Worm (Caenorhabditis elegans) whole organism, late embryonic: ENCODE results near the gene wht-6.
A peak's percentile ranks its signal among the peaks of the same experiment; 100 is the strongest.

Experiments used
- C38D4.7 ChIP-seq: fragments of 200-800 bp; sonication (Bioruptor generic); optimal IDR thresholded peaks from 2 replicates; lab custom pipeline; 2018; ENCODE audit warnings: mild to moderate bottlenecking, missing genetic modification characterization, moderate library complexity, missing compliant biosample characterization
- F13H6.1 ChIP-seq: sonication (generic microtip); optimal IDR thresholded peaks from 2 replicates; lab custom pipeline; 2016; ENCODE audit warnings: missing genetic modification characterization, missing compliant biosample characterization
- K09A11.1 ChIP-seq: sonication (generic microtip); optimal IDR thresholded peaks from 2 replicates; lab custom pipeline; 2017; ENCODE audit warnings: antibody characterized with exemption, mild to moderate bottlenecking, missing genetic modification characterization, missing compliant biosample characterization; ENCODE audit not compliant: insufficient read depth
- T23F11.4 ChIP-seq: fragments of 200-800 bp; sonication (Bioruptor generic); optimal IDR thresholded peaks from 2 replicates; lab custom pipeline; 2018; ENCODE audit warnings: mild to moderate bottlenecking, missing genetic modification characterization, missing compliant biosample characterization
- ahr-1 ChIP-seq: sonication (generic microtip); optimal IDR thresholded peaks from 2 replicates; lab custom pipeline; 2016; ENCODE audit warnings: missing genetic modification characterization, missing compliant biosample characterization
- ceh-18 ChIP-seq: sonication (generic microtip); optimal IDR thresholded peaks from 2 replicates; lab custom pipeline; 2016; ENCODE audit warnings: missing genetic modification characterization, missing compliant biosample characterization
- ceh-2 ChIP-seq: sonication (generic microtip); optimal IDR thresholded peaks from 2 replicates; lab custom pipeline; 2016; ENCODE audit warnings: missing genotype, missing genetic modification characterization, missing compliant biosample characterization
- ceh-24 ChIP-seq: sonication (generic microtip); optimal IDR thresholded peaks from 2 replicates; lab custom pipeline; 2016; ENCODE audit warnings: mild to moderate bottlenecking, missing genetic modification characterization, missing compliant biosample characterization
- ceh-30 ChIP-seq: fragments of 150-350 bp; optimal IDR thresholded peaks from 2 replicates; lab custom pipeline; 2014; ENCODE audit warnings: missing biosample characterization, missing genetic modification characterization
- ceh-31 ChIP-seq: sonication (generic microtip); optimal IDR thresholded peaks from 2 replicates; lab custom pipeline; 2016; ENCODE audit warnings: missing genetic modification characterization, missing compliant biosample characterization
- ceh-34 ChIP-seq: sonication (generic microtip); optimal IDR thresholded peaks from 2 replicates; lab custom pipeline; 2016; ENCODE audit warnings: mild to moderate bottlenecking, missing genetic modification characterization, missing compliant biosample characterization
- ceh-48 ChIP-seq: sonication (generic microtip); optimal IDR thresholded peaks from 2 replicates; lab custom pipeline; 2016; ENCODE audit warnings: missing genetic modification characterization, inconsistent platforms, missing compliant biosample characterization
- ceh-9 ChIP-seq: sonication (generic microtip); optimal IDR thresholded peaks from 2 replicates; lab custom pipeline; 2016; ENCODE audit warnings: mild to moderate bottlenecking, missing genetic modification characterization, inconsistent platforms, missing compliant biosample characterization
- che-1 ChIP-seq: sonication (generic microtip); optimal IDR thresholded peaks from 2 replicates; lab custom pipeline; 2016; ENCODE audit warnings: mild to moderate bottlenecking, missing genetic modification characterization, missing compliant biosample characterization
- dmd-4 ChIP-seq: sonication (generic microtip); optimal IDR thresholded peaks from 2 replicates; lab custom pipeline; 2016; ENCODE audit warnings: borderline replicate concordance, missing genetic modification characterization, missing compliant biosample characterization
- elt-2 ChIP-seq: sonication (generic microtip); optimal IDR thresholded peaks from 2 replicates; lab custom pipeline; 2016; ENCODE audit warnings: missing genetic modification reagents, missing genetic modification characterization, missing compliant biosample characterization
- ets-4 ChIP-seq: sonication (generic microtip); optimal IDR thresholded peaks from 2 replicates; lab custom pipeline; 2016; ENCODE audit warnings: missing genetic modification characterization, missing compliant biosample characterization
- eyg-1 ChIP-seq: sonication (generic microtip); optimal IDR thresholded peaks from 2 replicates; lab custom pipeline; 2016; ENCODE audit warnings: missing genotype, missing genetic modification characterization, missing compliant biosample characterization
- fkh-6 ChIP-seq: sonication (generic microtip); optimal IDR thresholded peaks from 2 replicates; lab custom pipeline; 2016; ENCODE audit warnings: missing genetic modification characterization, missing compliant biosample characterization
- hlh-13 ChIP-seq: fragments of 200-800 bp; sonication (Bioruptor generic); optimal IDR thresholded peaks from 2 replicates; lab custom pipeline; 2018; ENCODE audit warnings: mild to moderate bottlenecking, missing genetic modification characterization, missing compliant biosample characterization
- hlh-8 ChIP-seq: sonication (generic microtip); optimal IDR thresholded peaks from 2 replicates; lab custom pipeline; 2016; ENCODE audit warnings: missing genotype, missing genetic modification characterization, missing compliant biosample characterization
- lim-6 ChIP-seq: sonication (generic microtip); optimal IDR thresholded peaks from 2 replicates; lab custom pipeline; 2016; ENCODE audit warnings: missing genetic modification characterization, missing compliant biosample characterization
- lin-11 ChIP-seq: fragments of 200-800 bp; sonication (Bioruptor generic); optimal IDR thresholded peaks from 2 replicates; lab custom pipeline; 2018; ENCODE audit warnings: mild to moderate bottlenecking, missing genetic modification characterization, missing compliant biosample characterization
- madf-2 ChIP-seq: sonication (generic microtip); optimal IDR thresholded peaks from 2 replicates; lab custom pipeline; 2017; ENCODE audit warnings: missing genetic modification characterization, missing compliant biosample characterization
- nfya-1 ChIP-seq: sonication (generic microtip); optimal IDR thresholded peaks from 2 replicates; lab custom pipeline; 2017; ENCODE audit warnings: missing genetic modification characterization, mild to moderate bottlenecking, missing compliant biosample characterization, antibody characterized with exemption, moderate library complexity
- odd-2 ChIP-seq: sonication (generic microtip); optimal IDR thresholded peaks from 2 replicates; lab custom pipeline; 2017; ENCODE audit warnings: antibody characterized with exemption, mild to moderate bottlenecking, missing genetic modification characterization, missing compliant biosample characterization
- pag-3 ChIP-seq: sonication (generic microtip); optimal IDR thresholded peaks from 2 replicates; lab custom pipeline; 2016; ENCODE audit warnings: missing compliant biosample characterization, missing genetic modification characterization, borderline replicate concordance
- pax-1 ChIP-seq: fragments of 150-350 bp; optimal IDR thresholded peaks from 2 replicates; lab custom pipeline; 2014; ENCODE audit warnings: missing biosample characterization, missing genetic modification characterization
- pha-2 ChIP-seq: sonication (generic microtip); optimal IDR thresholded peaks from 2 replicates; lab custom pipeline; 2017; ENCODE audit warnings: mild to moderate bottlenecking, missing genetic modification characterization, missing compliant biosample characterization
- ref-2 ChIP-seq: sonication (generic microtip); optimal IDR thresholded peaks from 2 replicates; lab custom pipeline; 2016; ENCODE audit warnings: missing genetic modification characterization, missing compliant biosample characterization
- sdc-2 ChIP-seq: sonication (generic microtip); optimal IDR thresholded peaks from 2 replicates; lab custom pipeline; 2016; ENCODE audit warnings: missing genotype, missing genetic modification characterization, missing compliant biosample characterization
- sox-4 ChIP-seq: sonication (generic microtip); optimal IDR thresholded peaks from 2 replicates; lab custom pipeline; 2017; ENCODE audit warnings: mild to moderate bottlenecking, missing genetic modification characterization, inconsistent platforms, missing compliant biosample characterization
- syd-9 ChIP-seq: sonication (generic microtip); optimal IDR thresholded peaks from 2 replicates; lab custom pipeline; 2016; ENCODE audit warnings: mild to moderate bottlenecking, missing genetic modification characterization, moderate library complexity, missing compliant biosample characterization
- tbx-2 ChIP-seq: sonication (generic microtip); optimal IDR thresholded peaks from 2 replicates; lab custom pipeline; 2016; ENCODE audit warnings: missing genetic modification characterization, missing compliant biosample characterization
- ttx-3 ChIP-seq: sonication (generic microtip); optimal IDR thresholded peaks from 2 replicates; lab custom pipeline; 2016; ENCODE audit warnings: missing genetic modification reagents, missing genetic modification characterization, missing compliant biosample characterization
- unc-3 ChIP-seq, 2 experiments: fragments of 200-800 bp in 1 of 2; sonication (Bioruptor generic) in 1 of 2; sonication (generic microtip) in 1 of 2; conservative IDR thresholded peaks in 1 of 2; optimal IDR thresholded peaks in 1 of 2; 2 replicates each; pipeline versions ENCODE4 v1.3.6 to Lab custom; 2016 to 2022; ENCODE audit warnings: missing compliant biosample characterization in 2 of 2, missing genetic modification characterization in 2 of 2, missing genetic modification reagents in 1 of 2
- unc-55 ChIP-seq: sonication (generic microtip); optimal IDR thresholded peaks from 2 replicates; lab custom pipeline; 2017; ENCODE audit warnings: missing biosample characterization, missing genetic modification reagents, missing genetic modification characterization
- zip-5 ChIP-seq: sonication (generic microtip); optimal IDR thresholded peaks from 2 replicates; lab custom pipeline; 2016; ENCODE audit warnings: missing genetic modification characterization, missing compliant biosample characterization
- ztf-16 ChIP-seq: sonication (generic microtip); optimal IDR thresholded peaks from 2 replicates; lab custom pipeline; 2017; ENCODE audit warnings: missing genetic modification characterization, missing compliant biosample characterization

The wht-6 gene

DNA sequence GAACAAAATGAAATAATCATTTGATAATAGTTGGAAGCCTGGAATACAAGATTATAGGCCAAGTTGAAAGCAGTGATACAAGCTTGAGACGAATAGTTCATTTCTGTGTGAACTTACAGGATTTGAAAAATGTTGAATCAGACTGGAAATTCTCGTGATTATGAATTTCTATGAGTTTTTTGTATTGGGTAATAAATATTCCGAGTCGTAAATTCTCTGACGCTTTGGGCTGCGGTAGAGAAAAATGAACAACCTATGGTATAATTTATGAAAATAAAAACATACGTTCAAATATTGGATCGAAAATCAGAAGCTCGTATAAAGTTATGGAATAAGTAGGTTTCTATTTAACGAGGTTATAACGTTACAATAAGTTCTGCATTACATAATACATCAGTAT is 21.3 kb downstream of the wht-6 start, which contains the start of gene srb-11:
TSS of gene srb-11 (minus strand) at position 101 of the 400 bp plus-strand sequence.
- TF ChIP-seq lin-11 (tag; lab: Kevin White, UChicago) (no peak), hlh-13 (GFP tag; lab: Kevin White, UChicago) (no peak), che-1 (no peak), ceh-48 (tag; lab: Kevin White, UChicago) (no peak), odd-2 (tag; lab: Kevin White, UChicago) (no peak), pha-2 (tag; lab: Kevin White, UChicago) (no peak), T23F11.4 (GFP tag; lab: Kevin White, UChicago) (no peak), K09A11.1 (tag; lab: Kevin White, UChicago) (no peak), pag-3 (tag; lab: Kevin White, UChicago) (no peak), ref-2 (no peak), F13H6.1 (tag; lab: Kevin White, UChicago) (no peak), eyg-1 (no peak), hlh-8 (tag; lab: Kevin White, UChicago) (no peak), ttx-3 (tag; lab: Kevin White, UChicago) (no peak), C38D4.7 (GFP tag; lab: Kevin White, UChicago) (no peak), ceh-34 (tag; lab: Kevin White, UChicago) (no peak), unc-55 (GFP tag; lab: Kevin White, UChicago) (no peak), nfya-1 (tag; lab: Kevin White, UChicago) (no peak)
- TF ChIP-seq, all 69 proteins: peak for 0

DNA sequence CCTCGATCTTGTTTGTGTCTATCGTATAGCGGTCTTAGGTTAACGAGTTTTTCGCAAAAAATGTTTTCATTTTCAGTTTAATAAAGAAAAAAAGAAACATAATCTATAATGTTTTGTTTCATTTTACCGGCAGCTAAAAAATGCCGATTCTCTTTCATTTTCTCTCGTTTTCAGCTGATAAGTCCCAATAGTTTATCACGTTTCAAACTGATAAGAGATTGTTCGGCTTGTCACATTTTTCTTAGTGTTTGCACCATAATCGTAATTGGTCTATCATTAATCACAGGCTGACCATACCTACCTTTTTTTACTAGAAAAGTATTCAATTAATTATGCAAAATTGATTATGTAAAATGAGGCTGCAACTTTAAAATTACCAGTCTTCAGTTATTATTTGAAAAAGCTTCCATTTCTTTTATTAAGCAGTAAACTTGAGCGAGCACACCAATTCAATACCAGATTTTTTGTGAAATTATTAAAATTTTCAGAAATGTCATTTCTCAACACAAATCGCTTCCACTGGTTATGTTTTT is 23.7 kb downstream of the wht-6 start, which contains the start of gene F23F12.13:
TSS of gene F23F12.13 (plus strand) at position 483 of the 533 bp plus-strand sequence.
- TF ChIP-seq ztf-16 (tag; lab: Kevin White, UChicago) (no peak), syd-9 (tag; lab: Kevin White, UChicago) (no peak), elt-2 (tag; lab: Kevin White, UChicago) (peak; percentile 69), dmd-4 (tag; lab: Kevin White, UChicago) (no peak), ceh-2 (no peak), ahr-1 (tag; lab: Kevin White, UChicago) (no peak)

DNA sequence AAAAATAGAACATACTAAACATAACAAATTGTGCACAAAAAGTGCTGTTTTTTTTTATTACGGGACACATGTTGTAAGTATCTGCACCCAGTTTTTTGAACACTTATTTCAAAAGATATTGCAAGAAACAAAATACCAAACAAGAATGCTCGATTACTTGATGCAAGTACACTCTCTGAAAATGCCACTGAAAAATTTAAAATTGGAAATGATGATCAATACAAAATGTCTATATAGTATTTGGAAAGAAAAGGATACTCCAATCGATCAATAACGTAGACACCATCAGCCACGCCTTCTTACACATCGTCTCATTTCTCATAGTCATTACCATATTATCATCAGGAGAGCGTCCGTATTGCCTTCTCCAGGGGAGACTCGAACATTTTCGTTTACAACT is 26.6 kb downstream of the wht-6 start, which contains the start of gene sdz-15:
TSS of gene sdz-15 (plus strand) at position 301 of the 400 bp plus-strand sequence.
- TF ChIP-seq ceh-18 (tag; lab: Kevin White, UChicago), result no peak
- TF ChIP-seq tbx-2 (tag; lab: Kevin White, UChicago), result no peak
- no peak for TF ChIP-seq T23F11.4 (GFP tag; lab: Kevin White, UChicago)
- no peak for TF ChIP-seq ztf-16 (tag; lab: Kevin White, UChicago)
- TF ChIP-seq pha-2 (tag; lab: Kevin White, UChicago), result no peak
- TF ChIP-seq lin-11 (tag; lab: Kevin White, UChicago), result no peak
- TF ChIP-seq ceh-24 (tag; lab: Kevin White, UChicago), result no peak
- no peak for TF ChIP-seq zip-5 (tag; lab: Kevin White, UChicago)
- no peak for TF ChIP-seq ceh-34 (tag; lab: Kevin White, UChicago)
- no peak for TF ChIP-seq syd-9 (tag; lab: Kevin White, UChicago)
- TF ChIP-seq unc-3 (GFP tag; conservative IDR thresholded peaks at IDR 0.05; lab: Robert Waterston, UW), result no peak
- no peak for TF ChIP-seq unc-3 (tag; optimal IDR thresholded peaks at IDR 0.05; lab: Kevin White, UChicago)
- no peak for TF ChIP-seq madf-2 (tag; lab: Kevin White, UChicago)
- TF ChIP-seq ceh-30 (tag; lab: Kevin White, UChicago), result no peak

DNA sequence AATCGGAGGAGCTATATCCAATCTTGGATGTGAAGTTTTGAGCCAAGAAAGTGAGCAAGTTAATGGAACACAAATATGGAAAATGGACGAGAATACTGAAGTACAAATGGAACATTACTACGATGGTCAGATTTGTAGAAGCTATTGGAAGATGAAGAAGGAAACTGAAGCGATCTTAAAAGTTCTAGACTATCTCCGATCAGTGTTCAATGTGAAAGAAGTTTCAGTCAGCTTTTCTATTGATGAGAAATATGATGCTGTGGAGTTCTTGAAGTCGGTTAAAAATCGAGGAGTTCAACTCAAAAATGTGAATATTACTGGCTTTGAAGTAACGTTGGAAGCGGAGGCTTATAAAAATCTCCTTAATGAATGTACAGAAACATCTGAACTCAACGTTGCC is 27.6 kb downstream of the wht-6 start:
- no peak for TF ChIP-seq sdc-2 (tag; lab: Kevin White, UChicago)
- no peak for TF ChIP-seq K09A11.1 (tag; lab: Kevin White, UChicago)
- TF ChIP-seq ceh-9 (tag; lab: Kevin White, UChicago), result no peak
- no peak for TF ChIP-seq ceh-34 (tag; lab: Kevin White, UChicago)
- no peak for TF ChIP-seq fkh-6 (tag; lab: Kevin White, UChicago)
- no peak for TF ChIP-seq ceh-31 (tag; lab: Kevin White, UChicago)
- no peak for TF ChIP-seq lim-6
- no peak for TF ChIP-seq odd-2 (tag; lab: Kevin White, UChicago)
- no peak for TF ChIP-seq zip-5 (tag; lab: Kevin White, UChicago)
- no peak for TF ChIP-seq syd-9 (tag; lab: Kevin White, UChicago)
- TF ChIP-seq ets-4, result no peak
- TF ChIP-seq unc-55 (GFP tag; lab: Kevin White, UChicago), result no peak
- TF ChIP-seq sox-4 (tag; lab: Kevin White, UChicago), result no peak
- TF ChIP-seq pax-1 (tag; lab: Kevin White, UChicago), result no peak
